Fruit fly (Drosophila melanogaster) whole organism, prepupa: Measurements from ENCODE around the gene CG14961.

ENCODE experiments used
- CG10631 ChIP-seq: fragments of 200-800 bp; sonication (Bioruptor generic); optimal IDR thresholded peaks from 2 replicates; lab custom pipeline; 2016; ENCODE audit warnings: missing biosample characterization, missing genetic modification characterization
- CG11294 ChIP-seq: fragments of 200-800 bp; sonication (Bioruptor generic); IDR thresholded peaks from 2 replicates; pipeline ENCODE4 v1.3.6; 2022; ENCODE audit warnings: missing biosample characterization, missing genetic modification characterization
- CG11762 ChIP-seq: fragments of 200-800 bp; sonication (Bioruptor generic); optimal IDR thresholded peaks from 3 replicates; lab custom pipeline; 2016; ENCODE audit warnings: missing biosample characterization, missing genetic modification characterization; ENCODE audit not compliant: insufficient read depth
- CG11902 ChIP-seq: fragments of 200-800 bp; sonication (Bioruptor generic); optimal IDR thresholded peaks from 3 replicates; lab custom pipeline; 2016; ENCODE audit warnings: missing biosample characterization, missing genetic modification characterization
- CG15336 ChIP-seq: fragments of 200-800 bp; sonication (Bioruptor generic); IDR thresholded peaks from 2 replicates; pipeline ENCODE4 v1.3.6; 2022; ENCODE audit warnings: missing biosample characterization, missing genetic modification characterization
- CG1621 ChIP-seq: fragments of 200-800 bp; sonication (Bioruptor generic); optimal IDR thresholded peaks from 3 replicates; lab custom pipeline; 2018; ENCODE audit warnings: missing biosample characterization, mild to moderate bottlenecking, missing genetic modification characterization
- CG32006 ChIP-seq: fragments of 200-800 bp; sonication (Bioruptor generic); optimal IDR thresholded peaks from 3 replicates; lab custom pipeline; 2017; ENCODE audit warnings: missing biosample characterization, mild to moderate bottlenecking, missing genetic modification characterization
- CG34406 ChIP-seq: fragments of 200-800 bp; sonication (Bioruptor generic); optimal IDR thresholded peaks from 3 replicates; lab custom pipeline; 2016; ENCODE audit warnings: missing biosample characterization, missing genetic modification characterization
- CG3919 ChIP-seq: fragments of 200-800 bp; sonication (Bioruptor generic); optimal IDR thresholded peaks from 3 replicates; lab custom pipeline; 2016; ENCODE audit warnings: missing biosample characterization, missing genetic modification characterization
- CG4318 ChIP-seq: fragments of 200-800 bp; sonication (Bioruptor generic); optimal IDR thresholded peaks from 3 replicates; lab custom pipeline; 2017; ENCODE audit warnings: missing biosample characterization, mild to moderate bottlenecking, missing genetic modification characterization
- CG6276 ChIP-seq: fragments of 200-800 bp; sonication (Bioruptor generic); optimal IDR thresholded peaks from 2 replicates; lab custom pipeline; 2017; ENCODE audit warnings: missing biosample characterization, mild to moderate bottlenecking, missing genetic modification characterization
- CG6792 ChIP-seq: fragments of 200-800 bp; sonication (Bioruptor generic); optimal IDR thresholded peaks from 3 replicates; lab custom pipeline; 2016; ENCODE audit warnings: missing biosample characterization, missing genetic modification characterization
- CG8119 ChIP-seq: fragments of 200-800 bp; sonication (Bioruptor generic); IDR thresholded peaks from 3 replicates; pipeline ENCODE4 v1.3.6; 2022; ENCODE audit warnings: missing biosample characterization, missing genetic modification characterization
- CG8632 ChIP-seq: fragments of 200-800 bp; sonication (Bioruptor generic); optimal IDR thresholded peaks from 3 replicates; lab custom pipeline; 2016; ENCODE audit warnings: missing biosample characterization, missing genetic modification characterization
- Eip78C ChIP-seq: fragments of 200-800 bp; sonication (Bioruptor generic); peaks from one replicate; lab custom pipeline; 2016; ENCODE audit warnings: missing biosample characterization, missing genetic modification characterization
- Hr39 ChIP-seq: fragments of 200-800 bp; sonication (Bioruptor generic); optimal IDR thresholded peaks from 2 replicates; lab custom pipeline; 2016; ENCODE audit warnings: missing biosample characterization, missing genetic modification characterization
- Hr4 ChIP-seq: fragments of 200-800 bp; sonication (Bioruptor generic); optimal IDR thresholded peaks from 3 replicates; lab custom pipeline; 2016; ENCODE audit warnings: missing biosample characterization, missing genetic modification characterization
- Lpt ChIP-seq: fragments of 200-800 bp; sonication (Bioruptor generic); optimal IDR thresholded peaks from 3 replicates; lab custom pipeline; 2016; ENCODE audit warnings: missing biosample characterization, missing genetic modification characterization
- OdsH ChIP-seq: fragments of 200-800 bp; sonication (Bioruptor generic); optimal IDR thresholded peaks from 3 replicates; lab custom pipeline; 2016; ENCODE audit warnings: missing biosample characterization, missing genetic modification characterization
- Sox14 ChIP-seq: fragments of 200-800 bp; sonication (Bioruptor generic); optimal IDR thresholded peaks from 3 replicates; lab custom pipeline; 2016; ENCODE audit warnings: missing biosample characterization, missing genetic modification characterization
- acj6 ChIP-seq: fragments of 200-800 bp; sonication (Bioruptor generic); optimal IDR thresholded peaks from 3 replicates; lab custom pipeline; 2016; ENCODE audit warnings: missing biosample characterization, missing genetic modification characterization
- cyc ChIP-seq: fragments of 200-800 bp; sonication (Bioruptor generic); optimal IDR thresholded peaks from 3 replicates; lab custom pipeline; 2016; ENCODE audit warnings: missing biosample characterization, missing genetic modification characterization
- eg ChIP-seq: fragments of 200-800 bp; sonication (Bioruptor generic); IDR thresholded peaks from 3 replicates; pipeline ENCODE4 v1.3.6; 2022; ENCODE audit warnings: missing biosample characterization, missing genetic modification characterization
- esn ChIP-seq: fragments of 200-800 bp; sonication (Bioruptor generic); optimal IDR thresholded peaks from 2 replicates; lab custom pipeline; 2016; ENCODE audit warnings: missing biosample characterization, mild to moderate bottlenecking, missing genetic modification characterization, moderate library complexity
- fkh ChIP-seq: fragments of 200-800 bp; sonication (Bioruptor generic); optimal IDR thresholded peaks from 3 replicates; lab custom pipeline; 2017; ENCODE audit warnings: missing biosample characterization, mild to moderate bottlenecking, missing genetic modification characterization, moderate library complexity
- net ChIP-seq: fragments of 200-800 bp; sonication (Bioruptor generic); optimal IDR thresholded peaks from 3 replicates; lab custom pipeline; 2016; ENCODE audit warnings: missing biosample characterization, missing genetic modification characterization
- pdm3 ChIP-seq: fragments of 200-800 bp; sonication (Bioruptor generic); optimal IDR thresholded peaks from 3 replicates; lab custom pipeline; 2016; ENCODE audit warnings: missing biosample characterization, missing genetic modification characterization
- salr ChIP-seq, 2 experiments: fragments of 200-800 bp; sonication (Bioruptor generic); optimal IDR thresholded peaks; 3 replicates each; lab custom pipeline; 2016 to 2018; ENCODE audit warnings: missing biosample characterization in 2 of 2, missing genetic modification characterization in 2 of 2, mild to moderate bottlenecking in 1 of 2
- spab ChIP-seq: fragments of 200-800 bp; sonication (Bioruptor generic); optimal IDR thresholded peaks from 2 replicates; lab custom pipeline; 2017; ENCODE audit warnings: missing biosample characterization, mild to moderate bottlenecking, missing genetic modification characterization, missing genetic modification reagents
- ss ChIP-seq, 2 experiments: fragments of 200-800 bp; sonication (Bioruptor generic); optimal IDR thresholded peaks; 2 replicates in 1 of 2; 3 replicates in 1 of 2; lab custom pipeline; 2017 to 2018; ENCODE audit warnings: mild to moderate bottlenecking in 2 of 2, missing biosample characterization in 2 of 2, missing genetic modification characterization in 2 of 2, moderate library complexity in 1 of 2
- svp ChIP-seq: fragments of 200-800 bp; sonication (Bioruptor generic); peaks from one replicate; lab custom pipeline; 2016; ENCODE audit warnings: missing biosample characterization, missing genetic modification characterization

CG14961 gene

DNA sequence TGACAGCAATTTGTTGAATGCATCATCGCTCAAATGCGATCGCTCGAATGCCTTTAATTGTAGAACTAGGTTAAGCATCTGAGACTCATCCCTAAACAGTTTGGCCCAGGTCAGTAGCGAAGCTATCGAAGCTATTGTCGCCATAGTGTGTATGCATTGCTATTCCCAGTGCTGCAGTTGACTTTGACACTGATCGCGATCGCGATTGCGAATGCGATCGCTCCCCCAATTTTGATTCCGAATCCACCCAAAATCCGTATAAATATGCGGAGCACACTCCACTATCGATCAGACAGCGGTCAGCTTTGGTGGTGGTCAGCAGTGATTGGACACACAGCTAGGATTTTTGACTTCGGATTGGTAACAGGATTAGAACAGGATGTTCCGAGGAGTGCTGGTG is at the start of gene CG14961:
Gene CG14961, plus strand, starts transcription at position 301 of the 400 bp plus-strand sequence.
- TF ChIP-seq CG8632 (GFP tag; lab: Kevin White, UChicago) = no peak
- 0 out of 3 replicates have a peak, but pooled peaks have one; percentile 3 for TF ChIP-seq CG8119 (GFP tag; lab: Robert Waterston, UW)
- TF ChIP-seq, all 60 proteins: peak for 1

DNA sequence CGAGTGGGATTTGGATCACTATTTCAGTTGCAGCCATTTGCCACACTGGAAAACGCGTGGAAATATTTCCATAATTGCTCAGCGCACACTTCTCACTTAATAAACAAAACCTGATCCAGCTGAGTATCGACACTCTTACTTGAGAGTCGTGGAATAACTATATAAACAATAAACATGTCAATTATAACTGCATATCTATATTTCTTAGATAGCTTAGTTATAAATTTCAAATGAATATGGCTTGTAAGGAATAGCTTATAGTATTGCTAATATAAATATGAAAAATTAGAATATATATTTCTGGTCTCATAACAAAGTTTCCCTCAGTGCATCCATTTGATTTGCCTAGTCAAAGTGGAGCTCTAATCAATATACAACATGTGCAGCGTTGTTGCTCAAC is 46.6 kb upstream of the CG14961 start:
- TF ChIP-seq Eip78C (GFP tag; lab: Kevin White, UChicago) = peak; percentile 43
- no peak for TF ChIP-seq CG6276 (GFP tag; lab: Kevin White, UChicago)
- peak; percentile 40 for TF ChIP-seq CG4318 (GFP tag; lab: Kevin White, UChicago)
- TF ChIP-seq CG32006 (GFP tag; lab: Kevin White, UChicago) = peak; percentile 75
- TF ChIP-seq CG8119 (GFP tag; lab: Robert Waterston, UW) = peak; percentile 69
- TF ChIP-seq fkh (GFP tag; lab: Kevin White, UChicago) = no peak
- TF ChIP-seq ss (GFP tag; optimal IDR thresholded peaks at IDR 0.05; lab: Kevin White, UChicago) = no peak
- peak; percentile 4 for TF ChIP-seq pdm3 (GFP tag; lab: Kevin White, UChicago)
- peak; percentile 71 for TF ChIP-seq Hr4 (GFP tag; lab: Kevin White, UChicago)
- peak in 1 of 2 experiments; percentile 16 for TF ChIP-seq salr (GFP tag; optimal IDR thresholded peaks at IDR 0.05; lab: Kevin White, UChicago)
- peak; percentile 41; the same call in 1 of the 3 replicates for TF ChIP-seq eg (GFP tag; lab: Robert Waterston, UW)
- TF ChIP-seq OdsH (GFP tag; lab: Kevin White, UChicago) = peak; percentile 23
- TF ChIP-seq CG15336 (GFP tag; lab: Robert Waterston, UW) = peak; percentile 73
- no peak for TF ChIP-seq Lpt (GFP tag; lab: Kevin White, UChicago)

DNA sequence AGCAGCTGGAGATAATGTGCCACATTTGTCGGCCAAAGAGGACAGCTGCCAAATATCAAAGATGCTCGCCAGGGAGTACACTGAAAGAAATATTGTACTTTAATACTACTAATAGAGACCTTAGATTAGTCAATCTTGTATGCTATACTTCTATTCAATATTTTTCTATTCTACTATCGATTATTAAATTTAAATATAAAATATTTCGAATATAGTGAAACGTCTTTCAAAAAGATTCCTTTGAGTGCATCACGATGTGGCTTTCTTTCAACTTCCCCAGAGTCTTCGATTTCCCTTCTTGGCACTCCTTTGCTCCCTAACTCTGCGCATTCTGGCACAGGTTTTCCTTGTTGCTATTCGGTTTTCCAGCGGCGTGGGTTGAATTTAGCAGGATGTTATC is 45.0 kb upstream of the CG14961 start:
- TF ChIP-seq Sox14 (GFP tag; lab: Kevin White, UChicago) (no peak), CG8119 (GFP tag; lab: Robert Waterston, UW) (peak; percentile 52; the same call in 2 of the 3 replicates), CG6792 (GFP tag; lab: Kevin White, UChicago) (no peak), CG10631 (no peak), svp (GFP tag; lab: Kevin White, UChicago) (peak; percentile 26), acj6 (no peak), CG15336 (GFP tag; lab: Robert Waterston, UW) (peak; percentile 41; the same call in 1 of the 2 replicates), CG3919 (peak; percentile 10), eg (GFP tag; lab: Robert Waterston, UW) (0 out of 3 replicates have a peak, but pooled peaks have one; percentile 26), CG6276 (GFP tag; lab: Kevin White, UChicago) (peak; percentile 8), CG32006 (GFP tag; lab: Kevin White, UChicago) (peak; percentile 52), Eip78C (GFP tag; lab: Kevin White, UChicago) (peak; percentile 69), Hr4 (GFP tag; lab: Kevin White, UChicago) (peak; percentile 22), CG1621 (no peak)

DNA sequence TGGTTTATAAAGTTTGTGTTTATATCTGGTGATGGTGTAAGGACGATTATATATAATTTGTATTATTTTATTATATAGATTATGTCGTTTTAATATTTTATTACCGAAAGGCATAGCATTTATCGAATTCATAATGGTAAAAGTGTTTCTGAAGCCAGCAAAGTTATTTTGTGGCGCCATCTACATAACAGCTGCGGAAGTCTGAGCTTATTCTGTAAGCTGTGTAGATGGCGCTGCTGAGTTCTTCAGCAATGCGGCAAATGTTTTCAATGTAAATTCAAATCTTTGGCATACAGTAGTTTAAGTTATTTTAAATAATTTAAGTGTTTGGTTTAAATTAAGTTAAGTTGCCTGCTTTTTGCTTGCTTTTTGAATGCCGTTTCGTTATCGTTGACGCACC is 41.4 kb upstream of the CG14961 start:
- TF ChIP-seq spab (no peak), CG11762 (GFP tag; lab: Kevin White, UChicago) (no peak), Hr39 (GFP tag; lab: Kevin White, UChicago) (no peak), CG11294 (GFP tag; lab: Robert Waterston, UW) (no peak), CG32006 (GFP tag; lab: Kevin White, UChicago) (no peak), CG11902 (GFP tag; lab: Kevin White, UChicago) (no peak), Eip78C (GFP tag; lab: Kevin White, UChicago) (peak; percentile 48), salr (GFP tag; optimal IDR thresholded peaks at IDR 0.05; lab: Kevin White, UChicago) (no peak), CG34406 (GFP tag; lab: Kevin White, UChicago) (no peak), CG8632 (GFP tag; lab: Kevin White, UChicago) (no peak), CG3919 (peak; percentile 28), svp (GFP tag; lab: Kevin White, UChicago) (peak; percentile 5), fkh (GFP tag; lab: Kevin White, UChicago) (no peak), cyc (GFP tag; lab: Kevin White, UChicago) (peak; percentile 24), CG1621 (no peak)

DNA sequence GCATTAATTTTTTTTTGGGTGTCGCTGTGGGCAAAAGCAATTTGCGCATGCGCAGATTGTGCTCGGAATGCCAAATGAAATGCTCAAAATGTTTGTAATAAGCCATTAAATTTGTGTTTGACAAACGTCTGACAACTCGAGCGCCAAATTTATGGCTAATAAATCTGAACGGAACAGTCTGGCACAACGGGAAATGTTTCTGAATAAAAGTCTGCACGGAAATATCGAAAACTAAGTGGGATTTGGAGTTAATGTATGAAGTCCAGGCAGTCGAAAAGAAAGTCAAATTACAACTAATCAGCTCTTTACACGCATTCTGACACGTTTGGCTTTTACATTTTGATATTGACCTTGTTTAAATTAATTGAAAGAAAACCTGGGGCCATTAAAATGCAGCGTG is 38.7 kb upstream of the CG14961 start, which contains the start of gene CG12009:
Gene CG12009, plus strand, starts transcription at position 301 of the 400 bp plus-strand sequence.
- TF ChIP-seq esn (GFP tag; lab: Kevin White, UChicago) = no peak
- no peak for TF ChIP-seq pdm3 (GFP tag; lab: Kevin White, UChicago)
- TF ChIP-seq salr (GFP tag; optimal IDR thresholded peaks at IDR 0.05; lab: Kevin White, UChicago) = no peak
- no peak for TF ChIP-seq CG10631
- TF ChIP-seq net (GFP tag; lab: Kevin White, UChicago) = no peak
- TF ChIP-seq CG8632 (GFP tag; lab: Kevin White, UChicago) = no peak
